Fruit fly (Drosophila melanogaster) whole organism, pupa: ENCODE data around the gene CG43445.

Source experiments
- CG10348 ChIP-seq: fragments of 200-800 bp; sonication (Bioruptor generic); IDR thresholded peaks from 2 replicates; pipeline ENCODE4 v1.3.6; 2022; ENCODE audit warnings: missing biosample characterization, missing genetic modification characterization
- CG13204 ChIP-seq: fragments of 200-800 bp; sonication (Bioruptor generic); optimal IDR thresholded peaks from 2 replicates; lab custom pipeline; 2018; ENCODE audit warnings: missing biosample characterization, mild to moderate bottlenecking, missing genetic modification characterization, moderate library complexity
- CG14655 ChIP-seq: fragments of 200-800 bp; sonication (Bioruptor generic); optimal IDR thresholded peaks from 3 replicates; lab custom pipeline; 2017; ENCODE audit warnings: mild to moderate bottlenecking, missing biosample characterization, missing genetic modification reagents, missing genetic modification characterization
- CG15710 ChIP-seq: fragments of 200-800 bp; sonication (Bioruptor generic); optimal IDR thresholded peaks from 2 replicates; lab custom pipeline; 2018; ENCODE audit warnings: missing biosample characterization, mild to moderate bottlenecking, missing genetic modification characterization, moderate library complexity
- CG17806 ChIP-seq: fragments of 200-800 bp; sonication (Bioruptor generic); optimal IDR thresholded peaks from 2 replicates; lab custom pipeline; 2018; ENCODE audit warnings: missing biosample characterization, mild to moderate bottlenecking, missing genetic modification characterization, moderate library complexity
- CG32121 ChIP-seq: fragments of 200-800 bp; sonication (Bioruptor generic); IDR thresholded peaks from 2 replicates; pipeline ENCODE4 v1.3.6; 2022; ENCODE audit warnings: missing biosample characterization, missing genetic modification characterization
- CG34367 ChIP-seq: fragments of 200-800 bp; sonication (Bioruptor generic); optimal IDR thresholded peaks from 2 replicates; lab custom pipeline; 2018; ENCODE audit warnings: missing biosample characterization, mild to moderate bottlenecking, missing genetic modification characterization
- CG4496 ChIP-seq: fragments of 200-800 bp; sonication (Bioruptor generic); IDR thresholded peaks from 3 replicates; pipeline ENCODE4 v1.3.6; 2022; ENCODE audit warnings: missing biosample characterization, missing genetic modification characterization
- CG8159 ChIP-seq: fragments of 200-800 bp; sonication (Bioruptor generic); optimal IDR thresholded peaks from 3 replicates; lab custom pipeline; 2018; ENCODE audit warnings: missing biosample characterization, mild to moderate bottlenecking, missing genetic modification characterization, moderate library complexity
- EcR ChIP-seq: fragments of 200-800 bp; sonication (Bioruptor generic); optimal IDR thresholded peaks from 3 replicates; lab custom pipeline; 2019; ENCODE audit warnings: missing biosample characterization, missing genetic modification characterization, mild to moderate bottlenecking, moderate library complexity, missing genetic modification reagents
- Ets98B ChIP-seq: fragments of 200-800 bp; sonication (Bioruptor generic); IDR thresholded peaks from 2 replicates; pipeline ENCODE4 v1.3.6; 2022; ENCODE audit warnings: missing biosample characterization, missing genetic modification characterization
- Snoo ChIP-seq: fragments of 200-800 bp; sonication (Bioruptor generic); optimal IDR thresholded peaks from 3 replicates; lab custom pipeline; 2017; ENCODE audit warnings: missing biosample characterization, mild to moderate bottlenecking, missing genetic modification characterization, inconsistent platforms
- fd96Ca ChIP-seq: fragments of 200-800 bp; sonication (Bioruptor generic); IDR thresholded peaks from 3 replicates; pipeline ENCODE4 v1.3.6; 2022; ENCODE audit warnings: missing biosample characterization, missing genetic modification characterization
- gl ChIP-seq: fragments of 200-800 bp; sonication (Bioruptor generic); optimal IDR thresholded peaks from 2 replicates; lab custom pipeline; 2018; ENCODE audit warnings: missing biosample characterization, mild to moderate bottlenecking, missing genetic modification characterization

- TF ChIP-seq fd96Ca (GFP tag; lab: Robert Waterston, UW) (no peak), CG14655 (no peak), CG15710 (tag; lab: Kevin White, UChicago) (no peak), Ets98B (GFP tag; lab: Robert Waterston, UW) (no peak), Snoo (tag; lab: Kevin White, UChicago) (no peak), CG34367 (tag; lab: Kevin White, UChicago) (no peak), CG4496 (GFP tag; lab: Robert Waterston, UW) (no peak), gl (tag; lab: Kevin White, UChicago) (no peak), CG13204 (GFP tag; lab: Kevin White, UChicago) (no peak), CG17806 (tag; lab: Kevin White, UChicago) (no peak), EcR (GFP tag; lab: Kevin White, UChicago) (no peak), CG8159 (no peak), CG10348 (GFP tag; lab: Robert Waterston, UW) (no peak), CG32121 (GFP tag; lab: Robert Waterston, UW) (no peak)
Measured at dm6 chr3R:17897879-17898278, 13.3 kb upstream of the CG43445 start.
